Fruit fly (Drosophila melanogaster): Measurements from ENCODE around the gene tara.

- no peak for TF ChIP-seq tj (GFP tag; optimal IDR thresholded peaks at IDR 0.05)
- no peak for TF ChIP-seq CG14711 (tag; optimal IDR thresholded peaks at IDR 0.05)
- no peak for TF ChIP-seq CG1620 (GFP tag; optimal IDR thresholded peaks at IDR 0.05)
- TF ChIP-seq Clk (GFP tag; optimal IDR thresholded peaks at IDR 0.05), result no peak
- TF ChIP-seq bab1 (GFP tag; optimal IDR thresholded peaks at IDR 0.05), result no peak
- TF ChIP-seq ovo (GFP tag; optimal IDR thresholded peaks at IDR 0.05), result no peak
- no peak for TF ChIP-seq kay (GFP tag; ENCODE audit: borderline replicate concordance)
- no peak for TF ChIP-seq CG7045 (GFP tag; optimal IDR thresholded peaks at IDR 0.05)
- TF ChIP-seq Hr96 (GFP tag; optimal IDR thresholded peaks at IDR 0.05), result no peak
- no peak for TF ChIP-seq toe (GFP tag; optimal IDR thresholded peaks at IDR 0.05)
- TF ChIP-seq CG7101 (tag; optimal IDR thresholded peaks at IDR 0.05), result no peak
- TF ChIP-seq Mnt (GFP tag; optimal IDR thresholded peaks at IDR 0.05), result peak; percentile 96
- TF ChIP-seq pad (GFP tag; optimal IDR thresholded peaks at IDR 0.05), result no peak
These were observed 46.7 kb downstream of the tara start, which contains the start of the genes Mat89Ba and gish for dm6 chr3R:16272185-16272584.
